Fruit fly (Drosophila melanogaster): ENCODE measurements around the gene CG8945.

Gene CG8945

dm6 chrX:17113324-17113723 lies 25.8 kb upstream of the CG8945 start (continued):
- TF ChIP-seq CG17186 (GFP tag; optimal IDR thresholded peaks at IDR 0.05) (no peak), zf30C (GFP tag; optimal IDR thresholded peaks at IDR 0.05) (peak; percentile 33), CG9437 (GFP tag; optimal IDR thresholded peaks at IDR 0.05) (peak; percentile 3), lola (GFP tag; optimal IDR thresholded peaks at IDR 0.05) (no peak), jumu (GFP tag; optimal IDR thresholded peaks at IDR 0.05) (no peak), Lim3 (GFP tag; IDR thresholded peaks at IDR 0.05) (no peak), bsh (GFP tag; optimal IDR thresholded peaks at IDR 0.05) (peak in 1 of 2 experiments; percentile 33), CG15514 (GFP tag; optimal IDR thresholded peaks at IDR 0.05) (no peak), vfl (GFP tag; optimal IDR thresholded peaks at IDR 0.05) (no peak), CG10654 (GFP tag; optimal IDR thresholded peaks at IDR 0.05) (no peak), gcm (GFP tag; optimal IDR thresholded peaks at IDR 0.05) (peak; percentile 23), CG4820 (GFP tag; optimal IDR thresholded peaks at IDR 0.05) (no peak), Oli (tag; optimal IDR thresholded peaks at IDR 0.05) (peak; percentile 15), Nf-YA (GFP tag; IDR thresholded peaks at IDR 0.05) (no peak), ham (GFP tag; IDR thresholded peaks at IDR 0.05) (no peak), tna (GFP tag; IDR thresholded peaks at IDR 0.05; ENCODE audit: partially characterized antibody) (no peak), CG31441 (GFP tag; IDR thresholded peaks at IDR 0.05) (0 out of 2 replicates have a peak, but pooled peaks have one; percentile 12), az2 (GFP tag; optimal IDR thresholded peaks at IDR 0.05) (peak; percentile 24), knrl (GFP tag; IDR thresholded peaks at IDR 0.05; ENCODE audit: partially characterized antibody) (no peak)

DNA sequence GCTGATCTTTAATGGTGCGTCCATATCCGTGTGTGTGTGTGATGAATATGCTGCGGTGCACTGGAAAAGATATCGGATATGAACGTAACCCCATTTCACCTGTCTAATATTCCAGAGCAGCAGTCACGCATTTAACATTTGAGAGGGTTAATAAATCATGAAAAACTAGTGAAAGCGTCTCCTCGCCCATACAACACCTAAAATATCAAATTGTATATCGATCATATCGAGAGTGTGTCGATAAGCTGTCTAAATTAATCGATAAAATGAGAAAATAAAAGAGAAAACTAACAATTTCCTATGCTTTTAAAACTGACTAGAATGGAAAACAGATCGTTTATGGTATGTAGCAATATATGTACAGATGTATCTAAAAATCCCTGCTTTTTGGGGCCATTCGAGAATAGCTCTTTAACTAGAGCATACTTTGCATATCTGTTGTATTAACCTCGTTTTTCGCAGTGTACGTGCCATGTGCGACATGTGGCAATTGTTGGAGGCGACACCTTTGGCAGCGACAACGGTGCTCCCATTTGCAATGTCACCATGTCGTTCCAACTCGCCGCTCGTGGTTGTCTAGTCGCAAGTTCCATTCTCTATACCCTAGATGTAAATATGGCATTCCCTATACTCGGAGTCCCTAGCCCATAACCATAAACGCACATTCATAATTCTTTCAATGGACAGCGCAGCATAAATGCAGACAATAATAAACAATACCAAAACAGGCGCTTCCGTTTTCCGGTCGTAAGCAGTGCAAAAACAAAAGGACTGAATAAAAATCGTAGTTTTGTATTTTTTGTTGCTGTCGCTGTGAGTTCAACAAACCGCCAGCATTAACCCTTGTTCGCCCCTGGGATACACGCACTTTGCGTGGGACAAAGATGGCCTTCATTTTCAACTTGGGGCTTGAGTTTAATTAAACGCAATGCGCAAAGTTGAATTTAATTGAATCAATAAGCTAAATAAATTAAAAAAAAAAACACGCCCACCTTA lies 24.8 kb upstream of the CG8945 start:
- TF ChIP-seq bsh (GFP tag; optimal IDR thresholded peaks at IDR 0.05): peak; percentile 12 to 17
- TF ChIP-seq D19A (tag; optimal IDR thresholded peaks at IDR 0.05): no peak
- TF ChIP-seq Nf-YB (GFP tag; optimal IDR thresholded peaks at IDR 0.05): no peak
- TF ChIP-seq nerfin-1 (tag; optimal IDR thresholded peaks at IDR 0.05): no peak
- peak; percentile 49 for TF ChIP-seq phol (tag; optimal IDR thresholded peaks at IDR 0.05)
- TF ChIP-seq vvl (GFP tag; IDR thresholded peaks at IDR 0.05): no peak
- no peak for TF ChIP-seq CG12391 (tag; optimal IDR thresholded peaks at IDR 0.05)
- no peak for TF ChIP-seq usp (GFP tag; optimal IDR thresholded peaks at IDR 0.05)
- TF ChIP-seq ttk (GFP tag; IDR thresholded peaks at IDR 0.05): no peak
- TF ChIP-seq CG30403 (GFP tag; optimal IDR thresholded peaks at IDR 0.05): peak; percentile 28
- no peak for TF ChIP-seq zfh1 (GFP tag; IDR thresholded peaks at IDR 0.05)
- no peak for TF ChIP-seq dimm (GFP tag; IDR thresholded peaks at IDR 0.05)
- TF ChIP-seq CG3281 (GFP tag; optimal IDR thresholded peaks at IDR 0.05): no peak
- TF ChIP-seq CG3407 (GFP tag; optimal IDR thresholded peaks at IDR 0.05): no peak
- TF ChIP-seq sens-2 (GFP tag; IDR thresholded peaks at IDR 0.05): no peak
- TF ChIP-seq CG15601 (tag; optimal IDR thresholded peaks at IDR 0.05): no peak
- TF ChIP-seq Optix (GFP tag; IDR thresholded peaks at IDR 0.05): no peak
- TF ChIP-seq CG10267 (tag; optimal IDR thresholded peaks at IDR 0.05): no peak
- TF ChIP-seq CG6854 (GFP tag; optimal IDR thresholded peaks at IDR 0.05): no peak
- no peak for TF ChIP-seq ap (GFP tag; IDR thresholded peaks at IDR 0.05)
- TF ChIP-seq org-1 (GFP tag; optimal IDR thresholded peaks at IDR 0.05): no peak
- no peak for TF ChIP-seq pum (GFP tag; optimal IDR thresholded peaks at IDR 0.05)
- peak; percentile 16 for TF ChIP-seq CG9437 (GFP tag; optimal IDR thresholded peaks at IDR 0.05)
- no peak for TF ChIP-seq CG11456 (GFP tag; IDR thresholded peaks at IDR 0.05)
- no peak for TF ChIP-seq CG2875 (GFP tag; optimal IDR thresholded peaks at IDR 0.05)
- no peak for TF ChIP-seq Hey (tag; optimal IDR thresholded peaks at IDR 0.05)
- TF ChIP-seq CrebB (tag; optimal IDR thresholded peaks at IDR 0.05): no peak
- no peak for TF ChIP-seq CG17829 (tag; optimal IDR thresholded peaks at IDR 0.05)
- TF ChIP-seq Hr51 (GFP tag; optimal IDR thresholded peaks at IDR 0.05): no peak
- TF ChIP-seq E2f1 (GFP tag; IDR thresholded peaks at IDR 0.05): no peak
- TF ChIP-seq CG7271 (tag; optimal IDR thresholded peaks at IDR 0.05): no peak
